Worm (Caenorhabditis elegans) whole organism, early embryonic: Measurements from ENCODE around the gene spot-1.

Source experiments
- B0310.2 ChIP-seq: sonication (generic microtip); optimal IDR thresholded peaks from 2 replicates; lab custom pipeline; 2016; ENCODE audit warnings: mild to moderate bottlenecking, missing genetic modification characterization, missing compliant biosample characterization
- F13C5.2 ChIP-seq: sonication (generic microtip); optimal IDR thresholded peaks from 2 replicates; lab custom pipeline; 2017; ENCODE audit warnings: mild to moderate bottlenecking, missing genetic modification characterization, inconsistent platforms, missing compliant biosample characterization
- aly-1 ChIP-seq: sonication (generic microtip); optimal IDR thresholded peaks from 2 replicates; lab custom pipeline; 2016; ENCODE audit warnings: missing genetic modification characterization, missing compliant biosample characterization
- ama-1 ChIP-seq: fragments of 150-350 bp; optimal IDR thresholded peaks from 2 replicates; lab custom pipeline; 2014
- ceh-13 ChIP-seq: fragments of 200-800 bp; sonication (Bioruptor generic); optimal IDR thresholded peaks from 2 replicates; lab custom pipeline; 2018; ENCODE audit warnings: mild to moderate bottlenecking, missing genetic modification characterization, missing compliant biosample characterization
- ceh-36 ChIP-seq: sonication (generic microtip); optimal IDR thresholded peaks from 2 replicates; lab custom pipeline; 2016; ENCODE audit warnings: missing genetic modification characterization, inconsistent platforms, missing compliant biosample characterization
- ets-7 ChIP-seq: sonication (generic microtip); optimal IDR thresholded peaks from 2 replicates; lab custom pipeline; 2016; ENCODE audit warnings: missing genotype, missing genetic modification characterization, missing compliant biosample characterization
- flt-1 ChIP-seq: fragments of 200-800 bp; sonication (Bioruptor generic); IDR thresholded peaks from 2 replicates; pipeline ENCODE4 v1.3.6; 2022; ENCODE audit warnings: missing genetic modification characterization, missing compliant biosample characterization
- hmbx-1 ChIP-seq: sonication (generic microtip); optimal IDR thresholded peaks from 2 replicates; lab custom pipeline; 2016; ENCODE audit warnings: mild to moderate bottlenecking, missing genetic modification characterization, missing compliant biosample characterization
- hmg-4 ChIP-seq: fragments of 200-800 bp; sonication (Bioruptor generic); optimal IDR thresholded peaks from 2 replicates; lab custom pipeline; 2018; ENCODE audit warnings: mild to moderate bottlenecking, missing genetic modification characterization, missing compliant biosample characterization
- hnd-1 ChIP-seq: sonication (generic microtip); optimal IDR thresholded peaks from 2 replicates; lab custom pipeline; 2016; ENCODE audit warnings: missing genetic modification characterization, missing compliant biosample characterization
- pes-1 ChIP-seq: fragments of 200-800 bp; sonication (Bioruptor generic); IDR thresholded peaks from 2 replicates; pipeline ENCODE4 v1.3.6; 2022; ENCODE audit warnings: missing genetic modification reagents, missing genetic modification characterization, missing compliant biosample characterization
- scrt-1 ChIP-seq: fragments of 200-800 bp; sonication (Bioruptor generic); IDR thresholded peaks from 2 replicates; pipeline ENCODE4 v1.3.6; 2022; ENCODE audit warnings: missing genetic modification characterization, missing compliant biosample characterization
- sea-1 ChIP-seq: fragments of 200-800 bp; sonication (Bioruptor generic); conservative IDR thresholded peaks from 2 replicates; pipeline ENCODE4 v1.3.6; 2022; ENCODE audit warnings: missing genetic modification characterization, missing compliant biosample characterization
- tbx-11 ChIP-seq: fragments of 200-800 bp; sonication (Bioruptor generic); IDR thresholded peaks from 2 replicates; pipeline ENCODE4 v1.3.6; 2022; ENCODE audit warnings: missing genetic modification characterization, missing compliant biosample characterization
- tbx-37 ChIP-seq: fragments of 200-800 bp; sonication (Bioruptor generic); conservative IDR thresholded peaks from 2 replicates; pipeline ENCODE4 v1.3.6; 2022; ENCODE audit warnings: missing genetic modification reagents, missing genetic modification characterization, missing compliant biosample characterization
- tra-4 ChIP-seq: sonication (generic microtip); optimal IDR thresholded peaks from 2 replicates; lab custom pipeline; 2017; ENCODE audit warnings: missing genetic modification characterization, missing compliant biosample characterization

Gene spot-1

ce11 chrIII:7271083-7271482, 6.0 kb downstream of the spot-1 start:
- TF ChIP-seq flt-1 (GFP tag; lab: Robert Waterston, UW) (no peak), F13C5.2 (tag; lab: Kevin White, UChicago) (no peak), aly-1 (tag; lab: Kevin White, UChicago) (no peak), tra-4 (tag; lab: Kevin White, UChicago) (no peak), B0310.2 (tag; lab: Kevin White, UChicago) (no peak), sea-1 (GFP tag; lab: Robert Waterston, UW) (no peak), tbx-11 (no peak), ceh-36 (tag; lab: Kevin White, UChicago) (no peak), ceh-13 (no peak), ets-7 (no peak), hmg-4 (GFP tag; lab: Kevin White, UChicago) (no peak), hmbx-1 (tag; lab: Kevin White, UChicago) (no peak), pes-1 (no peak), scrt-1 (GFP tag; lab: Robert Waterston, UW) (no peak), ama-1 (lab: Kevin White, UChicago) (no peak), hnd-1 (tag; lab: Kevin White, UChicago) (no peak), tbx-37 (GFP tag; lab: Robert Waterston, UW) (no peak)

DNA sequence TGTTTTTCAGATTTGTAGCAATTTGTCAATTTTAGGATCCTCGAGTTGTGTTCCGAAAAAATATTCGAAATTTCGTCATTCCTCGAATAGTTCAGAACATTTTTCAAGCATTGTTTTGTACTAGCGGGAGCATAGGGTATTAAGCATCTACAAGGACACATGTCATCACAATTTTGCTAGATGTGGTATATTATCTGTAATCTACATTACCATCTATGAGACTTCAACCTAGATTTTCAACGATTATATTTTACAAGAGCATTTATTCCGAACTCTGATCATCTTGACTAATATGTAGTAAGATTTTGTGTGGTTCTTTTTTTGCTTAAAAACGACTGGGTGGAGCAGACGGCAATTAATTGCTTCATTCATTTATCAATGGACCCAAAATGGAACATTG, 14.0 kb downstream of the spot-1 start:
- TF ChIP-seq hnd-1 (tag; lab: Kevin White, UChicago) (no peak), pes-1 (no peak), tbx-37 (GFP tag; lab: Robert Waterston, UW) (no peak), scrt-1 (GFP tag; lab: Robert Waterston, UW) (no peak), hmbx-1 (tag; lab: Kevin White, UChicago) (no peak), ceh-13 (no peak), B0310.2 (tag; lab: Kevin White, UChicago) (no peak), flt-1 (GFP tag; lab: Robert Waterston, UW) (no peak), F13C5.2 (tag; lab: Kevin White, UChicago) (no peak), aly-1 (tag; lab: Kevin White, UChicago) (no peak), tbx-11 (no peak), ets-7 (no peak), hmg-4 (GFP tag; lab: Kevin White, UChicago) (no peak), sea-1 (GFP tag; lab: Robert Waterston, UW) (no peak), tra-4 (tag; lab: Kevin White, UChicago) (no peak), ceh-36 (tag; lab: Kevin White, UChicago) (no peak), ama-1 (lab: Kevin White, UChicago) (no peak)

ce11 chrIII:7262592-7262991, 14.5 kb downstream of the spot-1 start:
- TF ChIP-seq aly-1 (tag; lab: Kevin White, UChicago) (no peak), ets-7 (no peak), flt-1 (GFP tag; lab: Robert Waterston, UW) (no peak), tbx-37 (GFP tag; lab: Robert Waterston, UW) (no peak), pes-1 (no peak), ceh-36 (tag; lab: Kevin White, UChicago) (no peak), F13C5.2 (tag; lab: Kevin White, UChicago) (no peak), hnd-1 (tag; lab: Kevin White, UChicago) (no peak), hmg-4 (GFP tag; lab: Kevin White, UChicago) (no peak), tra-4 (tag; lab: Kevin White, UChicago) (no peak), hmbx-1 (tag; lab: Kevin White, UChicago) (no peak), scrt-1 (GFP tag; lab: Robert Waterston, UW) (no peak), B0310.2 (tag; lab: Kevin White, UChicago) (no peak), sea-1 (GFP tag; lab: Robert Waterston, UW) (no peak), tbx-11 (no peak), ceh-13 (no peak), ama-1 (lab: Kevin White, UChicago) (no peak)

- no peak for TF ChIP-seq B0310.2 (tag; lab: Kevin White, UChicago)
These were observed 18.1 kb downstream of the spot-1 start, which contains the start of gene B0361.4 for ce11 chrIII:7258931-7259330. Gene B0361.4, plus strand, starts transcription at chrIII:7258991.

- TF ChIP-seq hmbx-1 (tag; lab: Kevin White, UChicago), result no peak
These were observed 23.4 kb downstream of the spot-1 start for ce11 chrIII:7253669-7254068.

DNA sequence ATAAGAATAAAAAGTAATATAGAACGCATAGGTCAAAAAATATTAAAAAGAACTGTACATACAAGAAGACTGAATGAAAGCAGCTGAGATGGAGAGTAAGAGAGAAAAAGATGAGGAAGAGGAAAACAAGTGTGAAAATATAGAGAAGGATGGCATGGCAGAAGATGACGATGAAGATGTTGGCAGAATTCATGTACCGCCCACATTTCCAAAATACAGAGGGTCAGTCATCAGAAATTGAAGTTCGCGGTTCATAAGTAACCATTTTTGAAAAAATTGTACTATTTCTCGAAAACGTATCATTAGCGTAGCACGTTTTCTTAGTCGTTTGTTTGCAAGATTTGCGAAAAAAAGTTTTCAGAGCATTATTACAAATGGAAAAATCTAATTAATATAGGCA, 29.3 kb downstream of the spot-1 start, which contains the start of gene zmp-6:
TSS of gene zmp-6 (minus strand) at position 101 of the 400 bp plus-strand sequence.
- TF ChIP-seq F13C5.2 (tag; lab: Kevin White, UChicago), result no peak

DNA sequence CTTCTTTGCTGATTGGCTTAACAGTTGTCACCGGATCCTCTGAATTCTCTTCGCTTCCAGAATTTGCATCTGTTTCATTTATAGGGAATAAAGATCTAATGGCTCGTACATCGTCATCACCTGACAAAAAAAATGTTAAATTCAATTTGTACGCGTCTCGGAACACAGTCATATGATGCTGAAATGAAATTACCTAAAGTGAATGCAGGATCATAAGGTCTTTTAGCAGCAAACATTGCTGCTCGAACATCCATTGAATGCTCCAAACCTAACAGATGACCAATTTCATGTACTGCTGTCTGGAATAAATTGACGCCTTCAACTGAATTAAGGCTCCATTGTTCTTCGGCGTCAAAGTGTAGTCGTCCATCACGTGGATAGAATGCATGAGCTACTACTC, 30.7 kb downstream of the spot-1 start:
- TF ChIP-seq scrt-1 (GFP tag; lab: Robert Waterston, UW), result no peak
- TF ChIP-seq hmg-4 (GFP tag; lab: Kevin White, UChicago), result no peak
- no peak for TF ChIP-seq tbx-11
- no peak for TF ChIP-seq hmbx-1 (tag; lab: Kevin White, UChicago)
- no peak for TF ChIP-seq hnd-1 (tag; lab: Kevin White, UChicago)
- no peak for TF ChIP-seq pes-1
- no peak for TF ChIP-seq sea-1 (GFP tag; lab: Robert Waterston, UW)
- no peak for TF ChIP-seq ceh-13
- no peak for TF ChIP-seq aly-1 (tag; lab: Kevin White, UChicago)
- TF ChIP-seq ceh-36 (tag; lab: Kevin White, UChicago), result no peak
- TF ChIP-seq tbx-37 (GFP tag; lab: Robert Waterston, UW), result no peak
- no peak for TF ChIP-seq F13C5.2 (tag; lab: Kevin White, UChicago)

ce11 chrIII:7242988-7243387, 34.1 kb downstream of the spot-1 start, which contains the start of gene osm-10:
Gene osm-10, plus strand, starts transcription at chrIII:7243280.
- TF ChIP-seq ceh-36 (tag; lab: Kevin White, UChicago), result no peak
- no peak for TF ChIP-seq hnd-1 (tag; lab: Kevin White, UChicago)
- TF ChIP-seq hmbx-1 (tag; lab: Kevin White, UChicago), result no peak
